Fruit fly (Drosophila melanogaster): ENCODE data around the gene CG6937.

- TF ChIP-seq CTCF (optimal IDR thresholded peaks at IDR 0.05) (no peak), CG8478 (optimal IDR thresholded peaks at IDR 0.05) (no peak)
These were observed 6.2 kb downstream of the CG6937 start for dm6 chr3R:22590668-22591275.
